Fruit fly (Drosophila melanogaster): Measurements from ENCODE around the gene CG7573.

The CG7573 gene

DNA sequence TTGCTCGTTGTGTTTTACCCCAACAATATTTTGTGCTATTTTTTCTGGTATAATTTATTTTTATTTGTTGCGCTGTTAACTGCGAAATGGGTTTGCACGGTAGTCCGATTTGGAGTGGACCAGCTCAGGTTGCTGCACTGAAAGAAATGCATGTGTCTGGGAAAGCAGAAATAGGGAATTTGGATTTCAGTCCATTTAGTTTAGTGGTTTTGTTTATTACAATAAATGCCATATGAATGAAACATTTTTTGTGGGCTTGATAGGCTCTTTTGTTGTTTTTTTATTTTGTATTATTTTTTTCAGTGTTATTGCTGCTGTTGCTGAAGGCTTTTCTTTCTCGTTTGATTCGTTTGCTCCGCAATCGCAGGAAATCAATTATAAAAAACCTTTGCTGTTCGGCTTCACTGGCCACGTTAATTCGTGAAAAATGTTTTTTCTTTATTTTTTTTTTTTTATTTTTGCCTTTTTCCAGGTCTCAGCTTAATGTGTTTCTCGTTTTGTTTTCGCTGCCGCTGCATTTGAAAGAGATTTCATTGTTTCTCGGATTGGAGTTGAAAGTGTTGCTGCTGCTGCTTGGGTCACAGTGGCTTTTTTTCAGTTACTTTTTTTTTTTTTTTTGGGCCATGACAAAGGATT, 14.2 kb downstream of the CG7573 start:
- TF ChIP-seq usp (GFP tag; optimal IDR thresholded peaks at IDR 0.05) (no peak), CrebA (GFP tag; optimal IDR thresholded peaks at IDR 0.05; ENCODE audit: borderline replicate concordance) (peak; percentile 39), woc (GFP tag; optimal IDR thresholded peaks at IDR 0.05) (peak; percentile 82), Abd-B (GFP tag; optimal IDR thresholded peaks at IDR 0.05) (no peak), N (GFP tag; optimal IDR thresholded peaks at IDR 0.05) (no peak), Rel (GFP tag; optimal IDR thresholded peaks at IDR 0.05) (peak; percentile 75), Rel (tag; optimal IDR thresholded peaks at IDR 0.05) (peak; percentile 30), brk (GFP tag; optimal IDR thresholded peaks at IDR 0.05) (peak; percentile 85), OdsH (GFP tag; optimal IDR thresholded peaks at IDR 0.05) (peak; percentile 89), Hr78 (GFP tag; optimal IDR thresholded peaks at IDR 0.05) (no peak), CG9705 (GFP tag; optimal IDR thresholded peaks at IDR 0.05) (peak; percentile 22), GATAd (GFP tag; optimal IDR thresholded peaks at IDR 0.05) (peak; percentile 20), sage (GFP tag; optimal IDR thresholded peaks at IDR 0.05) (peak; percentile 89), Sp1 (GFP tag; optimal IDR thresholded peaks at IDR 0.05) (peak; percentile 90), Dfd (GFP tag; optimal IDR thresholded peaks at IDR 0.05) (no peak), Vsx2 (GFP tag; optimal IDR thresholded peaks at IDR 0.05; ENCODE audit: partially characterized antibody) (no peak), Mio (GFP tag; optimal IDR thresholded peaks at IDR 0.05) (peak; percentile 17), dmrt93B (GFP tag; optimal IDR thresholded peaks at IDR 0.05) (peak; percentile 78), foxo (GFP tag; optimal IDR thresholded peaks at IDR 0.05) (peak; percentile 83 to 89), tai (GFP tag; optimal IDR thresholded peaks at IDR 0.05) (peak; percentile 82), sv (GFP tag; optimal IDR thresholded peaks at IDR 0.05) (peak; percentile 76), h (GFP tag; optimal IDR thresholded peaks at IDR 0.05) (peak; percentile 93), Hnf4 (GFP tag; optimal IDR thresholded peaks at IDR 0.05) (peak; percentile 85), Jra (GFP tag; optimal IDR thresholded peaks at IDR 0.05) (peak; percentile 61), pan (optimal IDR thresholded peaks at IDR 0.05) (no peak), CG32264 (GFP tag; optimal IDR thresholded peaks at IDR 0.05) (peak; percentile 75), HLH106 (tag; optimal IDR thresholded peaks at IDR 0.05) (peak; percentile 83), fru (GFP tag; optimal IDR thresholded peaks at IDR 0.05) (peak; percentile 91), lola (GFP tag; optimal IDR thresholded peaks at IDR 0.05) (no peak), ey (GFP tag; optimal IDR thresholded peaks at IDR 0.05) (peak; percentile 93), Dif (GFP tag; optimal IDR thresholded peaks at IDR 0.05; ENCODE audit: partially characterized antibody) (no peak), br (GFP tag; optimal IDR thresholded peaks at IDR 0.05) (peak; percentile 89), psq (GFP tag; optimal IDR thresholded peaks at IDR 0.05) (peak; percentile 88), dl (GFP tag; optimal IDR thresholded peaks at IDR 0.05; ENCODE audit: insufficient read depth in 1 of 2, partially characterized antibody in 2 of 2) (no peak), dsf (GFP tag; optimal IDR thresholded peaks at IDR 0.05; ENCODE audit: borderline replicate concordance) (peak; percentile 49), rgr (GFP tag; optimal IDR thresholded peaks at IDR 0.05) (peak; percentile 92), Hr83 (GFP tag; optimal IDR thresholded peaks at IDR 0.05; ENCODE audit: poor library complexity, severe bottlenecking) (peak; percentile 75), jim (GFP tag; optimal IDR thresholded peaks at IDR 0.05) (peak; percentile 2), Myc (optimal IDR thresholded peaks at IDR 0.05) (no peak)

DNA sequence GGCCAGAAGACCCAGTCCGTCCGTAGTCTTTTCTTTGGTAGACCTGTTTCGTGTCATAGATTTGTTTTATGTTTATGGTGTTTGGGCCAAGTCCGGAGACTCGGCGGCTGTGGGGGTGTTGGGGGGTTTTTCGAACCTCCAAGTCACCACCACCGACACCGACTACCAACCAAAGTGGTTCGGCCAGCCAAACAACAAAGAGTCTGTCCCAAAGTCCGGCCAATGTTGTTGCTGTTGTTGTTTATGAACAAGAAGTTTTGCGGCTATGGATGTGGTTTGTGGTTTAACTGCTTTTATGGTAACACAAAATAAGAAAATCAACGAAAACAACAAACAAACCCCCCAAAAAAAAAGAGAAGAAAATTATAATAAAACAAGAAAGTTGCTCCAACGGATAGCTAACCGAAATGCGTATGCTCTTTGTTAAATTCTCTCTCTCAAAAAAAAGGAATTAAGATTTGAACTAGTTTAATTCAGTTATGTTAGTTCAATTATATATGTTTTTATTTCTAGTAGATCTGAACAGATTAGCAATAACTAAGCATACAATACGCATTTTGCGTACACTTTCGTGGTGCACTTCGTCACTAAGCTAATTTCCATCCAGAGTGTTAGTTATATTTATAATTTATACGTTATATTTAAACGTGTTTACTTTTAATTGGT, 16.6 kb downstream of the CG7573 start:
- no peak for TF ChIP-seq rgr (GFP tag; optimal IDR thresholded peaks at IDR 0.05)
- TF ChIP-seq CG9705 (GFP tag; optimal IDR thresholded peaks at IDR 0.05), result no peak
- TF ChIP-seq sage (GFP tag; optimal IDR thresholded peaks at IDR 0.05), result no peak
- no peak for TF ChIP-seq Hnf4 (GFP tag; optimal IDR thresholded peaks at IDR 0.05)
- no peak for TF ChIP-seq jim (GFP tag; optimal IDR thresholded peaks at IDR 0.05)
- no peak for TF ChIP-seq CG32264 (GFP tag; optimal IDR thresholded peaks at IDR 0.05)
- no peak for TF ChIP-seq Hr83 (GFP tag; optimal IDR thresholded peaks at IDR 0.05; ENCODE audit: poor library complexity, severe bottlenecking)
- no peak for TF ChIP-seq dl (GFP tag; optimal IDR thresholded peaks at IDR 0.05; ENCODE audit: insufficient read depth in 1 of 2, partially characterized antibody in 2 of 2)
- no peak for TF ChIP-seq N (GFP tag; optimal IDR thresholded peaks at IDR 0.05)
- peak; percentile 59 for TF ChIP-seq dmrt93B (GFP tag; optimal IDR thresholded peaks at IDR 0.05)
- TF ChIP-seq CrebA (GFP tag; optimal IDR thresholded peaks at IDR 0.05; ENCODE audit: borderline replicate concordance), result peak; percentile 7
- peak in 1 of 2 experiments; percentile 13 for TF ChIP-seq foxo (GFP tag; optimal IDR thresholded peaks at IDR 0.05)
- TF ChIP-seq sv (GFP tag; optimal IDR thresholded peaks at IDR 0.05), result no peak
- no peak for TF ChIP-seq GATAd (GFP tag; optimal IDR thresholded peaks at IDR 0.05)
- peak; percentile 46 for TF ChIP-seq h (GFP tag; optimal IDR thresholded peaks at IDR 0.05)
- no peak for TF ChIP-seq Dfd (GFP tag; optimal IDR thresholded peaks at IDR 0.05)
- peak; percentile 35 for TF ChIP-seq Vsx2 (GFP tag; optimal IDR thresholded peaks at IDR 0.05; ENCODE audit: partially characterized antibody)
- no peak for TF ChIP-seq OdsH (GFP tag; optimal IDR thresholded peaks at IDR 0.05)
- TF ChIP-seq pan (optimal IDR thresholded peaks at IDR 0.05), result no peak
- TF ChIP-seq Jra (GFP tag; optimal IDR thresholded peaks at IDR 0.05), result no peak
- TF ChIP-seq Sp1 (GFP tag; optimal IDR thresholded peaks at IDR 0.05), result peak; percentile 73
- TF ChIP-seq brk (GFP tag; optimal IDR thresholded peaks at IDR 0.05), result no peak
- no peak for TF ChIP-seq dsf (GFP tag; optimal IDR thresholded peaks at IDR 0.05; ENCODE audit: borderline replicate concordance)
- no peak for TF ChIP-seq usp (GFP tag; optimal IDR thresholded peaks at IDR 0.05)
- TF ChIP-seq Rel (GFP tag; optimal IDR thresholded peaks at IDR 0.05), result peak; percentile 48
- peak; percentile 19 for TF ChIP-seq Rel (tag; optimal IDR thresholded peaks at IDR 0.05)
- TF ChIP-seq Mio (GFP tag; optimal IDR thresholded peaks at IDR 0.05), result no peak
- no peak for TF ChIP-seq Abd-B (GFP tag; optimal IDR thresholded peaks at IDR 0.05)
- TF ChIP-seq tai (GFP tag; optimal IDR thresholded peaks at IDR 0.05), result no peak
- peak; percentile 26 for TF ChIP-seq fru (GFP tag; optimal IDR thresholded peaks at IDR 0.05)
- peak; percentile 12 for TF ChIP-seq woc (GFP tag; optimal IDR thresholded peaks at IDR 0.05)
- TF ChIP-seq ey (GFP tag; optimal IDR thresholded peaks at IDR 0.05), result peak; percentile 15
- no peak for TF ChIP-seq lola (GFP tag; optimal IDR thresholded peaks at IDR 0.05)
- TF ChIP-seq HLH106 (tag; optimal IDR thresholded peaks at IDR 0.05), result peak; percentile 67
- peak; percentile 25 for TF ChIP-seq psq (GFP tag; optimal IDR thresholded peaks at IDR 0.05)
- no peak for TF ChIP-seq Hr78 (GFP tag; optimal IDR thresholded peaks at IDR 0.05)
- TF ChIP-seq br (GFP tag; optimal IDR thresholded peaks at IDR 0.05), result no peak
- TF ChIP-seq Myc (optimal IDR thresholded peaks at IDR 0.05), result no peak
- peak; percentile 49 for TF ChIP-seq Dif (GFP tag; optimal IDR thresholded peaks at IDR 0.05; ENCODE audit: partially characterized antibody)
